Worm (Caenorhabditis elegans): ENCODE measurements around the gene F44E2.6.

DNA sequence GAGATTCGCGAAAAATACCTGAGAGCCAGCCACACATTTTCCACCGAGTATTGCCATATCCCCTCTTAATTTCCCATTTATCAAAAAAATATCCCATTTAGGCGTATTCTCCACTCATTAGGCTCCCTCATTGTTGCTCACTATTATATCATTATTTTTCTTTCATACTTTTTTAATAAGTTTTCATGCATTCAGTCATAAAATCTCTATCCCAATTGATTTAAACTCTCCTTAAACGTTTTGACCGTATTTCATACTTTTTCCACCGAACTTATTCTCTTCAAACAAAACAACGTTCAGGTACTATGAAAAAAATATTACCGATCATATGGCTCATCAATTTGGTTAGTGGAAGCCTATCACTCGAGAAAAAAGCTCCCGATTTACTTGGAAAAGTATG lies 44.9 kb upstream of the F44E2.6 start, which contains the start of gene lnkn-1:
- TF ChIP-seq snpc-4 (tag; optimal IDR thresholded peaks at IDR 0.05) (no peak), lin-13 (GFP tag; optimal IDR thresholded peaks at IDR 0.05) (no peak), pqm-1 (tag; optimal IDR thresholded peaks at IDR 0.05) (no peak), rbr-2 (tag; optimal IDR thresholded peaks at IDR 0.05) (no peak), snpc-1.2 (GFP tag; IDR thresholded peaks at IDR 0.05) (no peak), attf-4 (tag; optimal IDR thresholded peaks at IDR 0.05) (no peak), lsy-2 (tag; optimal IDR thresholded peaks at IDR 0.05) (no peak), unc-62 (GFP tag; optimal IDR thresholded peaks at IDR 0.05 in 1 of 2) (no peak), unc-62 (tag; optimal IDR thresholded peaks at IDR 0.05) (no peak), skn-1 (tag; optimal IDR thresholded peaks at IDR 0.05) (no peak), ztf-7 (tag; optimal IDR thresholded peaks at IDR 0.05) (no peak)

Measured in whole organism, L4 larva.